Fruit fly (Drosophila melanogaster) whole organism, embryonic: ENCODE measurements around the gene Psn.

Experiments used
- Atf-2 ChIP-seq: fragments of 200-800 bp; sonication (Bioruptor generic); optimal IDR thresholded peaks from 2 replicates; lab custom pipeline; 2016; ENCODE audit warnings: missing biosample characterization, missing genetic modification characterization
- E2f1 ChIP-seq: fragments of 200-800 bp; sonication (Bioruptor generic); IDR thresholded peaks from 2 replicates; pipeline ENCODE4 v1.3.6; 2022; ENCODE audit warnings: missing biosample characterization, missing genetic modification characterization
- Hr3 ChIP-seq: fragments of 200-800 bp; sonication (Bioruptor generic); optimal IDR thresholded peaks from 3 replicates; lab custom pipeline; 2016; ENCODE audit warnings: missing biosample characterization, missing genetic modification characterization
- NfI ChIP-seq: fragments of 200-800 bp; sonication (Bioruptor generic); optimal IDR thresholded peaks from 3 replicates; lab custom pipeline; 2018; ENCODE audit warnings: missing biosample characterization, mild to moderate bottlenecking, missing genetic modification characterization, moderate library complexity

DNA sequence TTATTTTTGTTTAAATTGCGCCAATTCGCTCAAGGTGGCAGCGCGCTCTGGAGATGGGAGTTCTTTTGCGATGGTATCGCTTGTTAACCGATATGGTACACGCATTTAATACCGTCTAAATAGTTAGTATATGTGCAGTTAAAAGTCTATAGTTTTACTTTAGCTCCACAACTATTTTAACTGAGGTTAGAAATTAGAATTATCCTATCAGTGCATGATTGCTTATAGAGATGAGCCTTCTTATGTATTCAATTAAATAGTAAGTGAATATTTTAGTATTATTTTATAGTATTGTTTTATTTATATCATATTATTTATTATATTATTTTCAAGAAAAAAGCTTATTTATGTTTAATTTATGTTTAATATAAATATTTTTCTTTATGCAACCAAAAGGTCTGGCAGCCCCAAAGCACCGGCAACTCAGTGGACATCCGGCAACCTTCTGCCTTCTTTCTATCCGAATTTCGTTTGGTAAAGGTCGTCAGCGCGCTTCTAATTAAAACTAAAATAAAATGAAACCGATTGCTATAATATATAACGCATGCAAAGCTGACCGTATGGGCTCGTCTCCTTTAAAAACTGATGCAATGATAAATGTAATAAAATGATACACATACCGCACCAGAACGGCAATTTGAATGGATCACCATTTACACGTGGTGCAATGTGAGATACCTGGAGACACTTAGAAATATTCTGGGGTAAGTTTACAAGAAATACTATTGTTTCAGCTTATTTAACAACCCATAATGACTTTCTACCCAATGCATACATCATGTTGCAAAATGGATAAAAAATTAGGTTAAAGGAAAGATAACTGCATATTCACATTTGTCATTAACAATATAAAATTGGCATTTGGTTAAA, 20.8 kb downstream of the Psn start, which contains the start of gene CG5199:
- TF ChIP-seq Atf-2 (no peak), NfI (GFP tag; lab: Kevin White, UChicago) (peak; percentile 54), Hr3 (GFP tag; lab: Kevin White, UChicago) (peak; percentile 79), E2f1 (peak; percentile 64)
